Worm (Caenorhabditis elegans) whole organism, L4 larva: Measurements from ENCODE around the gene lin-22.

ENCODE experiments used
- R02D3.7 ChIP-seq: fragments of 150-350 bp; sonication (generic microtip); optimal IDR thresholded peaks from 3 replicates; lab custom pipeline; 2014; ENCODE audit warnings: missing biosample characterization, missing genetic modification characterization
- ZK546.5 ChIP-seq, 2 experiments: sonication (generic microtip); optimal IDR thresholded peaks; 2 replicates each; lab custom pipeline; 2017; ENCODE audit warnings: missing biosample characterization in 2 of 2, missing genetic modification characterization in 2 of 2
- ces-1 ChIP-seq: fragments of 150-350 bp; sonication (generic microtip); optimal IDR thresholded peaks from 4 replicates; lab custom pipeline; 2014; ENCODE audit warnings: missing biosample characterization, missing genetic modification reagents, missing genetic modification characterization
- daf-12 ChIP-seq: fragments of 150-350 bp; optimal IDR thresholded peaks from 2 replicates; lab custom pipeline; 2014; ENCODE audit warnings: missing biosample characterization, missing genetic modification reagents, missing genetic modification characterization
- daf-19 ChIP-seq: fragments of 200-800 bp; sonication (Bioruptor generic); conservative IDR thresholded peaks from 2 replicates; pipeline ENCODE4 v1.3.6; 2022; ENCODE audit warnings: missing genetic modification characterization, missing compliant biosample characterization
- dpl-1 ChIP-seq: fragments of 150-350 bp; optimal IDR thresholded peaks from 2 replicates; lab custom pipeline; 2014; ENCODE audit warnings: missing biosample characterization, missing genetic modification reagents, missing genetic modification characterization
- lin-13 ChIP-seq: fragments of 150-350 bp; optimal IDR thresholded peaks from 2 replicates; lab custom pipeline; 2014; ENCODE audit warnings: missing biosample characterization, missing genetic modification reagents, missing genetic modification characterization
- nhr-11 ChIP-seq: fragments of 150-350 bp; optimal IDR thresholded peaks from 2 replicates; lab custom pipeline; 2014; ENCODE audit warnings: missing biosample characterization, missing genetic modification characterization
- nhr-28 ChIP-seq: fragments of 150-350 bp; optimal IDR thresholded peaks from 2 replicates; lab custom pipeline; 2014; ENCODE audit warnings: missing biosample characterization, missing genetic modification characterization
- nhr-76 ChIP-seq: fragments of 150-350 bp; optimal IDR thresholded peaks from 2 replicates; lab custom pipeline; 2014; ENCODE audit warnings: missing biosample characterization, missing genetic modification characterization
- pha-4 ChIP-seq, 2 experiments: fragments of 150-350 bp in 1 of 2; fragments of 200-800 bp in 1 of 2; sonication (Bioruptor generic) in 1 of 2; IDR thresholded peaks in 1 of 2; optimal IDR thresholded peaks in 1 of 2; 2 replicates each; pipeline versions ENCODE4 v1.3.6 to Lab custom; 2014 to 2022; ENCODE audit warnings: missing genetic modification characterization in 2 of 2, missing genetic modification reagents in 2 of 2, missing biosample characterization in 1 of 2, missing compliant biosample characterization in 1 of 2
- snpc-1.2 ChIP-seq: fragments of 200-800 bp; sonication (Bioruptor generic); IDR thresholded peaks from 2 replicates; pipeline ENCODE4 v1.3.6; 2022; ENCODE audit warnings: missing genetic modification reagents, missing genetic modification characterization, missing compliant biosample characterization
- zag-1 ChIP-seq: fragments of 150-350 bp; optimal IDR thresholded peaks from 2 replicates; lab custom pipeline; 2014; ENCODE audit warnings: missing biosample characterization, missing genetic modification characterization
- ztf-11 ChIP-seq: fragments of 150-350 bp; optimal IDR thresholded peaks from 2 replicates; lab custom pipeline; 2014; ENCODE audit warnings: missing biosample characterization, missing genetic modification characterization

DNA sequence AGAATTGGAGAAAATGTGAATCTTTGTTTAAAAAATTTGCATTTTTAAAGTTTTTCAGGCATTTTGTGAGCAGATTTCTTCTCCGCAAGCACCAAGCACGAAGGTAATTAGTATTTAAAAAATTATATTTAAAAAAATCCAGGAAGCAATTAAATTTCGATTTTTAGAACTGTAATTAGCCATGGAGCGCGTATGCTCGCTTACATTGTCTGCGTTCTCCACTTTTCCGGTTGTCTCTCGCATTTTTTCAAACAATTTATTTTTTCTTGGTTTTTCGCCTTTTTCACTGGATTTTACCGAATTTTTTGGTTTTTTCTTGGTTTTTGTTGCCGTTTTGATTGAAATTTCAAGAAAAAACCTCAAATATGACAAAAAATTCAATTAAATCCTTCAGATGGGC, 35.8 kb downstream of the lin-22 start:
- no peak for TF ChIP-seq lin-13 (GFP tag; lab: Kevin White, UChicago)
- TF ChIP-seq ZK546.5 (tag; optimal IDR thresholded peaks at IDR 0.05; lab: Kevin White, UChicago), result no peak
- no peak for TF ChIP-seq R02D3.7 (tag; lab: Kevin White, UChicago)
- no peak for TF ChIP-seq nhr-28 (tag; lab: Kevin White, UChicago)
- no peak for TF ChIP-seq nhr-11 (tag; lab: Kevin White, UChicago)
- TF ChIP-seq zag-1 (tag; lab: Kevin White, UChicago), result no peak
- TF ChIP-seq daf-12, result no peak
- no peak for TF ChIP-seq dpl-1 (GFP tag; lab: Kevin White, UChicago)
- TF ChIP-seq ztf-11 (tag; lab: Kevin White, UChicago), result no peak
- TF ChIP-seq snpc-1.2 (GFP tag; lab: Robert Waterston, UW), result no peak
- TF ChIP-seq daf-19 (GFP tag; lab: Robert Waterston, UW), result no peak
- no peak for TF ChIP-seq ces-1
- TF ChIP-seq nhr-76 (tag; lab: Kevin White, UChicago), result no peak
- no peak for TF ChIP-seq pha-4 (GFP tag; IDR thresholded peaks at IDR 0.05; lab: Robert Waterston, UW)
- no peak for TF ChIP-seq pha-4 (tag; optimal IDR thresholded peaks at IDR 0.05; lab: Kevin White, UChicago)
